Worm (Caenorhabditis elegans): Measurements from ENCODE around the gene F22E5.8.

DNA sequence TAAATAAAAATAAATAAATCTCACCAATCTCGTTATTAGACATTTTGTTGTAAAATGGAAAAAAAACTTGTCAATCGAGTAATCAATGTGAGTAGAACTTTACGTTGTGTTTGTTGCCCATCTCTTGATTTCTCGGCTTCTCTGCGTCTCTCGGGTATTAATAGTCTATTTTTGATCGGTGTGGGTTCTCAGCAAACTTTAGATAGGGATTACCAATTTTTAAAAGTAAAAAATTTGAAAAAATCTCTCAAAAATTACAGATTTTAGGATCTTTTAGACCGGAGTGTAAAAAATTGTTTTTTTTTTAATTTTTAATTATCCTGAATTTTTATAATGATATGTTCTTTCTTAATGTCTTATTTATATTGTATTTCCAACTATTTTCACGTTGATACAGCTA is 2.5 kb upstream of the F22E5.8 start, which contains the start of gene F22E5.21:
- no peak for TF ChIP-seq ces-1 (GFP tag; optimal IDR thresholded peaks at IDR 0.05)
- TF ChIP-seq vab-15 (tag; optimal IDR thresholded peaks at IDR 0.05) = no peak
- TF ChIP-seq mab-9 (GFP tag; IDR thresholded peaks at IDR 0.05) = no peak
- no peak for TF ChIP-seq pax-3 (tag; optimal IDR thresholded peaks at IDR 0.05)
- TF ChIP-seq ceh-8 (GFP tag; optimal IDR thresholded peaks at IDR 0.05) = no peak
- no peak for TF ChIP-seq egl-27 (tag; optimal IDR thresholded peaks at IDR 0.05)
- no peak for TF ChIP-seq snu-23 (GFP tag; optimal IDR thresholded peaks at IDR 0.05)
- TF ChIP-seq ztf-4 (tag; optimal IDR thresholded peaks at IDR 0.05) = no peak
- no peak for TF ChIP-seq dpl-1 (GFP tag; optimal IDR thresholded peaks at IDR 0.05)
- no peak for TF ChIP-seq isw-1 (GFP tag; IDR thresholded peaks at IDR 0.05)
- no peak for TF ChIP-seq lsy-2 (tag; optimal IDR thresholded peaks at IDR 0.05)
- no peak for TF ChIP-seq ceh-63 (GFP tag; optimal IDR thresholded peaks at IDR 0.05)
- no peak for TF ChIP-seq efl-1 (optimal IDR thresholded peaks at IDR 0.05)
- no peak for TF ChIP-seq efl-1 (GFP tag; optimal IDR thresholded peaks at IDR 0.05 in 1 of 2)
- no peak for TF ChIP-seq ztf-11 (tag; optimal IDR thresholded peaks at IDR 0.05)
